Fruit fly (Drosophila melanogaster) whole organism, embryonic: Measurements from ENCODE around the gene TwdlE.
A peak's percentile ranks its signal among the peaks of the same experiment; 100 is the strongest.

Experiments
- CG10543 ChIP-seq: fragments of 200-800 bp; sonication (Bioruptor generic); optimal IDR thresholded peaks from 3 replicates; lab custom pipeline; 2017; ENCODE audit warnings: missing biosample characterization, mild to moderate bottlenecking, missing genetic modification characterization, moderate library complexity
- CG14860 ChIP-seq: fragments of 200-800 bp; sonication (Bioruptor generic); IDR thresholded peaks from 3 replicates; pipeline ENCODE4 v1.3.6; 2022; ENCODE audit warnings: missing biosample characterization, missing genetic modification characterization; ENCODE audit not compliant: partially characterized antibody
- CG15011 ChIP-seq: fragments of 200-800 bp; sonication (Bioruptor generic); optimal IDR thresholded peaks from 3 replicates; lab custom pipeline; 2018; ENCODE audit warnings: missing biosample characterization, mild to moderate bottlenecking, missing genetic modification characterization
- CG15269 ChIP-seq: fragments of 200-800 bp; sonication (Bioruptor generic); optimal IDR thresholded peaks from 2 replicates; lab custom pipeline; 2018; ENCODE audit warnings: missing biosample characterization, mild to moderate bottlenecking, missing genetic modification characterization, moderate library complexity
- CG1603 ChIP-seq: fragments of 200-800 bp; sonication (Bioruptor generic); optimal IDR thresholded peaks from 2 replicates; lab custom pipeline; 2019; ENCODE audit warnings: missing biosample characterization, mild to moderate bottlenecking, missing genetic modification characterization, moderate library complexity
- CG16815 ChIP-seq: fragments of 200-800 bp; sonication (Bioruptor generic); optimal IDR thresholded peaks from 3 replicates; lab custom pipeline; 2017; ENCODE audit warnings: missing biosample characterization, mild to moderate bottlenecking, missing genetic modification characterization
- CG2712 ChIP-seq: fragments of 200-800 bp; optimal IDR thresholded peaks from 3 replicates; lab custom pipeline; 2019; ENCODE audit warnings: missing biosample characterization, mild to moderate bottlenecking, missing genetic modification characterization, moderate library complexity
- CG3065 ChIP-seq: fragments of 200-800 bp; sonication (Bioruptor generic); optimal IDR thresholded peaks from 2 replicates; lab custom pipeline; 2016; ENCODE audit warnings: missing biosample characterization, missing genetic modification characterization
- CG32532 ChIP-seq: fragments of 200-800 bp; sonication (Bioruptor generic); IDR thresholded peaks from 2 replicates; pipeline ENCODE4 v1.3.6; 2022; ENCODE audit warnings: missing biosample characterization, missing genetic modification characterization
- CG4282 ChIP-seq: fragments of 200-800 bp; sonication (Bioruptor generic); optimal IDR thresholded peaks from 2 replicates; lab custom pipeline; 2016; ENCODE audit warnings: missing biosample characterization, missing genetic modification characterization
- CG4360 ChIP-seq: fragments of 200-800 bp; sonication (Bioruptor generic); IDR thresholded peaks from 2 replicates; pipeline ENCODE4 v1.3.6; 2022; ENCODE audit warnings: missing biosample characterization, missing genetic modification characterization
- CG5180 ChIP-seq: fragments of 200-800 bp; sonication (Bioruptor generic); optimal IDR thresholded peaks from 3 replicates; lab custom pipeline; 2017; ENCODE audit warnings: missing biosample characterization, missing genetic modification characterization, mild to moderate bottlenecking, moderate library complexity, missing genetic modification reagents
- CG5245 ChIP-seq: fragments of 200-800 bp; sonication (Bioruptor generic); optimal IDR thresholded peaks from 3 replicates; lab custom pipeline; 2016; ENCODE audit warnings: missing biosample characterization, missing genetic modification characterization
- CG6683 ChIP-seq: fragments of 200-800 bp; sonication (Bioruptor generic); optimal IDR thresholded peaks from 2 replicates; lab custom pipeline; 2017; ENCODE audit warnings: missing biosample characterization, mild to moderate bottlenecking, missing genetic modification characterization, missing genetic modification reagents
- CG7357 ChIP-seq: fragments of 200-800 bp; sonication (Bioruptor generic); IDR thresholded peaks from 3 replicates; pipeline ENCODE4 v1.3.6; 2022; ENCODE audit warnings: missing biosample characterization, missing genetic modification characterization
- CG7372 ChIP-seq: fragments of 200-800 bp; sonication (Bioruptor generic); IDR thresholded peaks from 2 replicates; pipeline ENCODE4 v1.3.6; 2022; ENCODE audit warnings: missing biosample characterization, missing genetic modification characterization
- CG9609 ChIP-seq: fragments of 200-800 bp; sonication (Bioruptor generic); optimal IDR thresholded peaks from 3 replicates; lab custom pipeline; 2016; ENCODE audit warnings: missing biosample characterization, missing genetic modification characterization
- CTCF ChIP-seq: fragments of 200-800 bp; sonication (Bioruptor generic); optimal IDR thresholded peaks from 2 replicates; lab custom pipeline; 2017; ENCODE audit warnings: missing biosample characterization, mild to moderate bottlenecking, missing genetic modification characterization, moderate library complexity
- Dbx ChIP-seq: fragments of 200-800 bp; sonication (Bioruptor generic); IDR thresholded peaks from 3 replicates; pipeline ENCODE4 v1.3.6; 2022; ENCODE audit warnings: missing biosample characterization, missing genetic modification characterization
- Dek ChIP-seq: fragments of 200-800 bp; sonication (Bioruptor generic); optimal IDR thresholded peaks from 3 replicates; lab custom pipeline; 2019; ENCODE audit warnings: missing biosample characterization, mild to moderate bottlenecking, missing genetic modification characterization, moderate library complexity
- Dll ChIP-seq: fragments of 200-800 bp; sonication (Bioruptor generic); IDR thresholded peaks from 4 replicates; pipeline ENCODE4 v1.3.6; 2022; ENCODE audit warnings: missing biosample characterization, missing genetic modification characterization; ENCODE audit not compliant: partially characterized antibody
- E2f1 ChIP-seq: fragments of 200-800 bp; sonication (Bioruptor generic); IDR thresholded peaks from 2 replicates; pipeline ENCODE4 v1.3.6; 2022; ENCODE audit warnings: missing biosample characterization, missing genetic modification characterization
- E2f2 ChIP-seq: fragments of 200-800 bp; sonication (Bioruptor generic); IDR thresholded peaks from 2 replicates; pipeline ENCODE4 v1.3.6; 2022; ENCODE audit warnings: missing biosample characterization, missing genetic modification characterization
- ERR ChIP-seq: fragments of 200-800 bp; sonication (Bioruptor generic); optimal IDR thresholded peaks from 2 replicates; lab custom pipeline; 2016; ENCODE audit warnings: missing biosample characterization, missing genetic modification characterization
- Eip74EF ChIP-seq, 2 experiments: fragments of 200-800 bp in 1 of 2; fragments of >200 bp in 1 of 2; sonication (Bioruptor generic) in 1 of 2; optimal IDR thresholded peaks; 2 replicates each; lab custom pipeline; 2017 to 2019; ENCODE audit warnings: missing biosample characterization in 2 of 2, missing genetic modification characterization in 2 of 2, mild to moderate bottlenecking in 1 of 2, moderate library complexity in 1 of 2
- HmgD ChIP-seq: fragments of 200-800 bp; sonication (Bioruptor generic); optimal IDR thresholded peaks from 3 replicates; lab custom pipeline; 2016; ENCODE audit warnings: missing biosample characterization, missing genetic modification characterization
- Hr51 ChIP-seq, 2 experiments: fragments of 200-800 bp; sonication (Bioruptor generic); optimal IDR thresholded peaks; 2 replicates in 1 of 2; 3 replicates in 1 of 2; lab custom pipeline; 2016 to 2018; ENCODE audit warnings: missing biosample characterization in 2 of 2, missing genetic modification characterization in 2 of 2, mild to moderate bottlenecking in 1 of 2, moderate library complexity in 1 of 2
- Max ChIP-seq: fragments of 200-800 bp; sonication (Bioruptor generic); optimal IDR thresholded peaks from 2 replicates; lab custom pipeline; 2016; ENCODE audit warnings: missing biosample characterization, mild to moderate bottlenecking, missing genetic modification characterization
- NC2β ChIP-seq: fragments of 200-800 bp; sonication (Bioruptor generic); optimal IDR thresholded peaks from 2 replicates; lab custom pipeline; 2016; ENCODE audit warnings: missing biosample characterization, missing genetic modification characterization
- Neu2 ChIP-seq: fragments of 200-800 bp; sonication (Bioruptor generic); optimal IDR thresholded peaks from 3 replicates; lab custom pipeline; 2016; ENCODE audit warnings: missing biosample characterization, missing genetic modification characterization, borderline replicate concordance
- Nf-YB ChIP-seq: fragments of 200-800 bp; sonication (Bioruptor generic); optimal IDR thresholded peaks from 3 replicates; lab custom pipeline; 2019; ENCODE audit warnings: missing biosample characterization, mild to moderate bottlenecking, missing genetic modification characterization, moderate library complexity
- Oaz ChIP-seq: fragments of 200-800 bp; sonication (Bioruptor generic); IDR thresholded peaks from 2 replicates; pipeline ENCODE4 v1.3.6; 2022; ENCODE audit warnings: missing biosample characterization, missing genetic modification characterization
- Sin3A ChIP-seq: fragments of >200 bp; optimal IDR thresholded peaks from 2 replicates; lab custom pipeline; 2018
- caup ChIP-seq: fragments of 200-800 bp; sonication (Bioruptor generic); optimal IDR thresholded peaks from 3 replicates; lab custom pipeline; 2017; ENCODE audit warnings: missing biosample characterization, mild to moderate bottlenecking, missing genetic modification characterization, moderate library complexity; ENCODE audit not compliant: severe bottlenecking
- crc ChIP-seq: fragments of 200-800 bp; sonication (Bioruptor generic); optimal IDR thresholded peaks from 2 replicates; lab custom pipeline; 2016; ENCODE audit warnings: missing biosample characterization, missing genetic modification characterization
- danr ChIP-seq: fragments of 200-800 bp; sonication (Bioruptor generic); IDR thresholded peaks from 2 replicates; pipeline ENCODE4 v1.3.6; 2022; ENCODE audit warnings: missing biosample characterization, missing genetic modification characterization
- disco-r ChIP-seq: fragments of 200-800 bp; sonication (Bioruptor generic); optimal IDR thresholded peaks from 2 replicates; lab custom pipeline; 2016; ENCODE audit warnings: missing biosample characterization, missing genetic modification characterization
- ind ChIP-seq: fragments of 200-800 bp; sonication (Bioruptor generic); optimal IDR thresholded peaks from 3 replicates; lab custom pipeline; 2016; ENCODE audit warnings: missing biosample characterization, missing genetic modification characterization
- lbe ChIP-seq: fragments of 200-800 bp; sonication (Bioruptor generic); optimal IDR thresholded peaks from 2 replicates; lab custom pipeline; 2016; ENCODE audit warnings: missing biosample characterization, mild to moderate bottlenecking, missing genetic modification characterization
- lilli ChIP-seq: fragments of 200-800 bp; sonication (Bioruptor generic); optimal IDR thresholded peaks from 3 replicates; lab custom pipeline; 2016; ENCODE audit warnings: missing biosample characterization, missing genetic modification characterization
- lmd ChIP-seq: fragments of 200-800 bp; sonication (Bioruptor generic); IDR thresholded peaks from 2 replicates; pipeline ENCODE4 v1.3.6; 2022; ENCODE audit warnings: missing biosample characterization, missing genetic modification characterization
- luna ChIP-seq: fragments of 200-800 bp; sonication (Bioruptor generic); optimal IDR thresholded peaks from 2 replicates; lab custom pipeline; 2016; ENCODE audit warnings: missing biosample characterization, missing genetic modification characterization
- maf-S ChIP-seq: fragments of 200-800 bp; sonication (Bioruptor generic); optimal IDR thresholded peaks from 2 replicates; lab custom pipeline; 2016; ENCODE audit warnings: missing biosample characterization, missing genetic modification characterization
- nerfin-1 ChIP-seq: fragments of 200-800 bp; sonication (Bioruptor generic); optimal IDR thresholded peaks from 3 replicates; lab custom pipeline; 2019; ENCODE audit warnings: missing biosample characterization, mild to moderate bottlenecking, missing genetic modification characterization, moderate library complexity
- pb ChIP-seq: fragments of 200-800 bp; sonication (Bioruptor generic); optimal IDR thresholded peaks from 3 replicates; lab custom pipeline; 2016; ENCODE audit warnings: missing biosample characterization, missing genetic modification characterization
- pum ChIP-seq: fragments of 200-800 bp; sonication (Bioruptor generic); optimal IDR thresholded peaks from 2 replicates; lab custom pipeline; 2016; ENCODE audit warnings: missing biosample characterization, missing genetic modification characterization
- scrt ChIP-seq: fragments of 200-800 bp; sonication (Bioruptor generic); optimal IDR thresholded peaks from 2 replicates; lab custom pipeline; 2018; ENCODE audit warnings: missing biosample characterization, mild to moderate bottlenecking, missing genetic modification characterization, moderate library complexity
- shn ChIP-seq: fragments of 200-800 bp; sonication (Bioruptor generic); optimal IDR thresholded peaks from 3 replicates; lab custom pipeline; 2016; ENCODE audit warnings: missing biosample characterization, missing genetic modification characterization
- sob ChIP-seq: fragments of 200-800 bp; sonication (Bioruptor generic); IDR thresholded peaks from 2 replicates; pipeline ENCODE4 v1.3.6; 2022; ENCODE audit warnings: missing biosample characterization, missing genetic modification characterization
- trh ChIP-seq: fragments of 200-800 bp; sonication (Bioruptor generic); optimal IDR thresholded peaks from 2 replicates; lab custom pipeline; 2016; ENCODE audit warnings: missing biosample characterization, missing genetic modification characterization
- zen2 ChIP-seq: fragments of 200-800 bp; sonication (Bioruptor generic); IDR thresholded peaks from 3 replicates; pipeline ENCODE4 v1.3.6; 2022; ENCODE audit warnings: missing biosample characterization, missing genetic modification characterization; ENCODE audit not compliant: partially characterized antibody
- zfh1 ChIP-seq: fragments of 200-800 bp; sonication (Bioruptor generic); IDR thresholded peaks from 3 replicates; pipeline ENCODE4 v1.3.6; 2022; ENCODE audit warnings: missing biosample characterization, missing genetic modification characterization

The TwdlE gene

dm6 chr2L:7828231-7828630, 32.4 kb downstream of the TwdlE start (continued):
- no peak for TF ChIP-seq sob (GFP tag; lab: Robert Waterston, UW)
- TF ChIP-seq Nf-YB (GFP tag; lab: Kevin White, UChicago): peak; percentile 49
- no peak for TF ChIP-seq lilli (GFP tag; lab: Kevin White, UChicago)
- TF ChIP-seq crc (GFP tag; lab: Kevin White, UChicago): no peak
- TF ChIP-seq NC2β: no peak
- no peak for TF ChIP-seq Oaz (GFP tag; lab: Robert Waterston, UW)
- no peak for TF ChIP-seq CG5245 (GFP tag; lab: Kevin White, UChicago)
- no peak for TF ChIP-seq caup (GFP tag; lab: Kevin White, UChicago)
- TF ChIP-seq Eip74EF (GFP tag; optimal IDR thresholded peaks at IDR 0.05; lab: Kevin White, UChicago): no peak
- TF ChIP-seq Dll (GFP tag; lab: Robert Waterston, UW): no peak
- peak; percentile 26 for TF ChIP-seq disco-r (GFP tag; lab: Kevin White, UChicago)
- peak; percentile 19; the same call in 1 of the 2 replicates for TF ChIP-seq CG7372 (GFP tag; lab: Robert Waterston, UW)
- peak; percentile 45 for TF ChIP-seq HmgD (GFP tag; lab: Kevin White, UChicago)
- TF ChIP-seq ERR (GFP tag; lab: Kevin White, UChicago): no peak
- no peak for TF ChIP-seq maf-S
- TF ChIP-seq CG3065: no peak
- TF ChIP-seq Sin3A (lab: Kevin White, UChicago): no peak
- TF ChIP-seq Hr51 (GFP tag; optimal IDR thresholded peaks at IDR 0.05; lab: Kevin White, UChicago): peak in 1 of 2 experiments; percentile 13
- TF ChIP-seq CG32532: peak; percentile 42; the same call in 1 of the 2 replicates
- TF ChIP-seq pb (GFP tag; lab: Kevin White, UChicago): no peak
- peak; percentile 27; the same call in 1 of the 3 replicates for TF ChIP-seq Dbx
- peak; percentile 36 for TF ChIP-seq CG2712 (tag; lab: Kevin White, UChicago)
- TF ChIP-seq Dek (tag; lab: Kevin White, UChicago): no peak
- peak; percentile 17 for TF ChIP-seq CG1603 (tag; lab: Kevin White, UChicago)
- TF ChIP-seq E2f1 (GFP tag; lab: Robert Waterston, UW): peak; percentile 24; the same call in 1 of the 2 replicates
- no peak for TF ChIP-seq ind (GFP tag; lab: Kevin White, UChicago)
- no peak for TF ChIP-seq CG9609
- no peak for TF ChIP-seq CG15011 (GFP tag; lab: Kevin White, UChicago)
- TF ChIP-seq CG4360 (GFP tag; lab: Robert Waterston, UW): no peak; the same call in 1 of the 2 replicates
- peak; percentile 55 for TF ChIP-seq scrt (GFP tag; lab: Kevin White, UChicago)
- TF ChIP-seq pum: no peak
- peak; percentile 100 for TF ChIP-seq nerfin-1 (tag; lab: Kevin White, UChicago)
- TF ChIP-seq CG5180 (GFP tag; lab: Kevin White, UChicago): no peak
- TF ChIP-seq shn (GFP tag; lab: Kevin White, UChicago): no peak
- TF ChIP-seq CTCF (GFP tag; lab: Kevin White, UChicago): no peak
- peak; percentile 65 for TF ChIP-seq Neu2 (GFP tag; lab: Kevin White, UChicago)
- no peak for TF ChIP-seq danr (GFP tag; lab: Robert Waterston, UW)
- no peak for TF ChIP-seq CG15269 (tag; lab: Kevin White, UChicago)
- peak; percentile 47; the same call in 1 of the 3 replicates for TF ChIP-seq zfh1 (GFP tag; lab: Robert Waterston, UW)
- TF ChIP-seq lmd (GFP tag; lab: Robert Waterston, UW): no peak
- no peak for TF ChIP-seq CG6683 (GFP tag; lab: Kevin White, UChicago)
- peak; percentile 65 for TF ChIP-seq CG10543
- no peak for TF ChIP-seq E2f2 (GFP tag; lab: Robert Waterston, UW)
- no peak for TF ChIP-seq luna (GFP tag; lab: Kevin White, UChicago)
- TF ChIP-seq CG7357 (GFP tag; lab: Robert Waterston, UW): no peak
- peak; percentile 61; the same call in 2 of the 3 replicates for TF ChIP-seq CG14860
- no peak for TF ChIP-seq lbe (GFP tag; lab: Kevin White, UChicago)
- TF ChIP-seq trh (GFP tag; lab: Kevin White, UChicago): no peak
- TF ChIP-seq zen2 (GFP tag; lab: Robert Waterston, UW): no peak
- TF ChIP-seq CG4282 (GFP tag; lab: Kevin White, UChicago): no peak
- peak; percentile 29 for TF ChIP-seq Max (GFP tag; lab: Kevin White, UChicago)
- no peak for TF ChIP-seq CG16815
